Worm (Caenorhabditis elegans) whole organism, late embryonic: Measurements from ENCODE around the gene T06F4.1.

Experiments used
- C08G9.2 ChIP-seq: sonication (generic microtip); optimal IDR thresholded peaks from 2 replicates; lab custom pipeline; 2016; ENCODE audit warnings: mild to moderate bottlenecking, missing genetic modification characterization, moderate library complexity, missing compliant biosample characterization
- C38D4.7 ChIP-seq: fragments of 200-800 bp; sonication (Bioruptor generic); optimal IDR thresholded peaks from 2 replicates; lab custom pipeline; 2018; ENCODE audit warnings: mild to moderate bottlenecking, missing genetic modification characterization, moderate library complexity, missing compliant biosample characterization
- F13H6.1 ChIP-seq: sonication (generic microtip); optimal IDR thresholded peaks from 2 replicates; lab custom pipeline; 2016; ENCODE audit warnings: missing genetic modification characterization, missing compliant biosample characterization
- K02D7.2 ChIP-seq: sonication (generic microtip); optimal IDR thresholded peaks from 2 replicates; lab custom pipeline; 2017; ENCODE audit warnings: mild to moderate bottlenecking, missing genetic modification characterization, missing compliant biosample characterization
- Y22D7AL.16 ChIP-seq: sonication (generic microtip); optimal IDR thresholded peaks from 2 replicates; lab custom pipeline; 2016; ENCODE audit warnings: missing genetic modification characterization, missing compliant biosample characterization
- ceh-14 ChIP-seq: sonication (generic microtip); optimal IDR thresholded peaks from 2 replicates; lab custom pipeline; 2016; ENCODE audit warnings: missing genotype, missing genetic modification characterization, missing compliant biosample characterization
- ceh-22 ChIP-seq: sonication (generic microtip); optimal IDR thresholded peaks from 2 replicates; lab custom pipeline; 2017; ENCODE audit warnings: missing biosample characterization, missing genetic modification characterization
- ceh-24 ChIP-seq: sonication (generic microtip); optimal IDR thresholded peaks from 2 replicates; lab custom pipeline; 2016; ENCODE audit warnings: mild to moderate bottlenecking, missing genetic modification characterization, missing compliant biosample characterization
- ceh-31 ChIP-seq: sonication (generic microtip); optimal IDR thresholded peaks from 2 replicates; lab custom pipeline; 2016; ENCODE audit warnings: missing genetic modification characterization, missing compliant biosample characterization
- ceh-34 ChIP-seq: sonication (generic microtip); optimal IDR thresholded peaks from 2 replicates; lab custom pipeline; 2016; ENCODE audit warnings: mild to moderate bottlenecking, missing genetic modification characterization, missing compliant biosample characterization
- ceh-48 ChIP-seq: sonication (generic microtip); optimal IDR thresholded peaks from 2 replicates; lab custom pipeline; 2016; ENCODE audit warnings: missing genetic modification characterization, inconsistent platforms, missing compliant biosample characterization
- ceh-9 ChIP-seq: sonication (generic microtip); optimal IDR thresholded peaks from 2 replicates; lab custom pipeline; 2016; ENCODE audit warnings: mild to moderate bottlenecking, missing genetic modification characterization, inconsistent platforms, missing compliant biosample characterization
- che-1 ChIP-seq: sonication (generic microtip); optimal IDR thresholded peaks from 2 replicates; lab custom pipeline; 2016; ENCODE audit warnings: mild to moderate bottlenecking, missing genetic modification characterization, missing compliant biosample characterization
- dmd-4 ChIP-seq: sonication (generic microtip); optimal IDR thresholded peaks from 2 replicates; lab custom pipeline; 2016; ENCODE audit warnings: borderline replicate concordance, missing genetic modification characterization, missing compliant biosample characterization
- dve-1 ChIP-seq: sonication (generic microtip); optimal IDR thresholded peaks from 2 replicates; lab custom pipeline; 2017; ENCODE audit warnings: antibody characterized with exemption, mild to moderate bottlenecking, missing genetic modification characterization, missing compliant biosample characterization
- ets-4 ChIP-seq: sonication (generic microtip); optimal IDR thresholded peaks from 2 replicates; lab custom pipeline; 2016; ENCODE audit warnings: missing genetic modification characterization, missing compliant biosample characterization
- eyg-1 ChIP-seq: sonication (generic microtip); optimal IDR thresholded peaks from 2 replicates; lab custom pipeline; 2016; ENCODE audit warnings: missing genotype, missing genetic modification characterization, missing compliant biosample characterization
- fkh-6 ChIP-seq: sonication (generic microtip); optimal IDR thresholded peaks from 2 replicates; lab custom pipeline; 2016; ENCODE audit warnings: missing genetic modification characterization, missing compliant biosample characterization
- gmeb-2 ChIP-seq: sonication (generic microtip); optimal IDR thresholded peaks from 2 replicates; lab custom pipeline; 2016; ENCODE audit warnings: missing genetic modification characterization, inconsistent platforms, missing compliant biosample characterization
- hlh-13 ChIP-seq: fragments of 200-800 bp; sonication (Bioruptor generic); optimal IDR thresholded peaks from 2 replicates; lab custom pipeline; 2018; ENCODE audit warnings: mild to moderate bottlenecking, missing genetic modification characterization, missing compliant biosample characterization
- hlh-15 ChIP-seq: sonication (generic microtip); optimal IDR thresholded peaks from 2 replicates; lab custom pipeline; 2016; ENCODE audit warnings: missing genetic modification characterization, missing compliant biosample characterization
- hlh-30 ChIP-seq: sonication (generic microtip); optimal IDR thresholded peaks from 2 replicates; lab custom pipeline; 2017; ENCODE audit warnings: antibody characterized with exemption, missing genetic modification characterization, missing compliant biosample characterization; ENCODE audit not compliant: insufficient read depth
- lim-6 ChIP-seq: sonication (generic microtip); optimal IDR thresholded peaks from 2 replicates; lab custom pipeline; 2016; ENCODE audit warnings: missing genetic modification characterization, missing compliant biosample characterization
- lin-11 ChIP-seq: fragments of 200-800 bp; sonication (Bioruptor generic); optimal IDR thresholded peaks from 2 replicates; lab custom pipeline; 2018; ENCODE audit warnings: mild to moderate bottlenecking, missing genetic modification characterization, missing compliant biosample characterization
- madf-2 ChIP-seq: sonication (generic microtip); optimal IDR thresholded peaks from 2 replicates; lab custom pipeline; 2017; ENCODE audit warnings: missing genetic modification characterization, missing compliant biosample characterization
- nhr-232 ChIP-seq: sonication (generic microtip); optimal IDR thresholded peaks from 2 replicates; lab custom pipeline; 2016; ENCODE audit warnings: missing genetic modification characterization, missing compliant biosample characterization
- odd-2 ChIP-seq: sonication (generic microtip); optimal IDR thresholded peaks from 2 replicates; lab custom pipeline; 2017; ENCODE audit warnings: antibody characterized with exemption, mild to moderate bottlenecking, missing genetic modification characterization, missing compliant biosample characterization
- pat-9 ChIP-seq: fragments of 200-800 bp; sonication (Bioruptor generic); optimal IDR thresholded peaks from 2 replicates; lab custom pipeline; 2018; ENCODE audit warnings: mild to moderate bottlenecking, missing genetic modification characterization, moderate library complexity, missing compliant biosample characterization
- pax-1 ChIP-seq: fragments of 150-350 bp; optimal IDR thresholded peaks from 2 replicates; lab custom pipeline; 2014; ENCODE audit warnings: missing biosample characterization, missing genetic modification characterization
- pha-2 ChIP-seq: sonication (generic microtip); optimal IDR thresholded peaks from 2 replicates; lab custom pipeline; 2017; ENCODE audit warnings: mild to moderate bottlenecking, missing genetic modification characterization, missing compliant biosample characterization
- pros-1 ChIP-seq: fragments of 150-350 bp; optimal IDR thresholded peaks from 2 replicates; lab custom pipeline; 2014; ENCODE audit warnings: missing biosample characterization, missing genetic modification reagents, missing genetic modification characterization
- sdc-2 ChIP-seq: sonication (generic microtip); optimal IDR thresholded peaks from 2 replicates; lab custom pipeline; 2016; ENCODE audit warnings: missing genotype, missing genetic modification characterization, missing compliant biosample characterization
- tbx-2 ChIP-seq: sonication (generic microtip); optimal IDR thresholded peaks from 2 replicates; lab custom pipeline; 2016; ENCODE audit warnings: missing genetic modification characterization, missing compliant biosample characterization
- tbx-7 ChIP-seq: sonication (generic microtip); optimal IDR thresholded peaks from 2 replicates; lab custom pipeline; 2016; ENCODE audit warnings: missing genotype, missing genetic modification characterization, missing compliant biosample characterization
- ttx-3 ChIP-seq: sonication (generic microtip); optimal IDR thresholded peaks from 2 replicates; lab custom pipeline; 2016; ENCODE audit warnings: missing genetic modification reagents, missing genetic modification characterization, missing compliant biosample characterization
- unc-42 ChIP-seq: sonication (generic microtip); optimal IDR thresholded peaks from 2 replicates; lab custom pipeline; 2016; ENCODE audit warnings: missing genotype, missing genetic modification characterization, missing compliant biosample characterization
- unc-55 ChIP-seq: sonication (generic microtip); optimal IDR thresholded peaks from 2 replicates; lab custom pipeline; 2017; ENCODE audit warnings: missing biosample characterization, missing genetic modification reagents, missing genetic modification characterization
- zip-5 ChIP-seq: sonication (generic microtip); optimal IDR thresholded peaks from 2 replicates; lab custom pipeline; 2016; ENCODE audit warnings: missing genetic modification characterization, missing compliant biosample characterization

Gene T06F4.1

ce11 chrX:4079264-4079663 is at the start of gene T06F4.1:
Gene T06F4.1, minus strand, starts transcription at chrX:4079364.
- TF ChIP-seq sdc-2 (tag; lab: Kevin White, UChicago) (no peak), ets-4 (no peak), che-1 (tag; lab: Kevin White, UChicago) (no peak), madf-2 (no peak), hlh-30 (no peak), odd-2 (tag; lab: Kevin White, UChicago) (no peak), Y22D7AL.16 (no peak)
- TF ChIP-seq, all 69 proteins: peak for 0

ce11 chrX:4128684-4129083 is 49.5 kb upstream of the T06F4.1 start:
- TF ChIP-seq pha-2 (no peak), ceh-14 (no peak), hlh-13 (GFP tag; lab: Kevin White, UChicago) (no peak), unc-42 (tag; lab: Kevin White, UChicago) (peak; percentile 57), dmd-4 (no peak), pat-9 (tag; lab: Kevin White, UChicago) (no peak), ceh-48 (tag; lab: Kevin White, UChicago) (no peak)

DNA sequence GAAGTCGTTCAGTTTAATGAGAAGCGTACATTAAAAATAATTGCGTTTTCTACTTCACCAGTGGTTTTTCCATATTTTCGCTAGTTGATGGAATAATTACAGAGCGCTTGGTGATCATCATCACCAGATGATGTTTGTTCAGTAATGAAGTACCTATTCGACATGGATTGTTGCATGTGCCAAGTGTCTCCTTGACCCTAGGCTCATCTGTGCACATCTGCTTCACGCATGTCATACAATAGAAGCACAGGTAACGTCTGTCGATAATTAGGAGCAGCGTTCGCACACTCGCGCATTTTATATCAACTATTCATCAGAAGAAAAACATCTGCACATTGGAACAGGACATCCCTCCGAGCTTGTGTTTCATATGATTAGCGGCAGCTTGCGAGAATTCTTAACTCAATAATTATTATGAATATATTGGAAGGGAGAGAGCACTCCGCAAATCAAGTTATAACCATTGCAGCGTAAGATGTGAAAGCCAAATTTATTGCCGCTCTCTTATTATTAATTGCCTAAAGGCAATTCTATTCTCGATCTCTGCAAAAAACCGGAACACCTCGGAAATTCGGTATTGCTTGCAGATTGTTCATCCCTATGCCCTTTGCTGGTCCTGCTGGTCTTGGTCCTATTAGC is 46.1 kb upstream of the T06F4.1 start:
- no peak for TF ChIP-seq ceh-14
- peak; percentile 2 for TF ChIP-seq lim-6 (tag; lab: Kevin White, UChicago)
- TF ChIP-seq unc-42 (tag; lab: Kevin White, UChicago) = peak; percentile 94

DNA sequence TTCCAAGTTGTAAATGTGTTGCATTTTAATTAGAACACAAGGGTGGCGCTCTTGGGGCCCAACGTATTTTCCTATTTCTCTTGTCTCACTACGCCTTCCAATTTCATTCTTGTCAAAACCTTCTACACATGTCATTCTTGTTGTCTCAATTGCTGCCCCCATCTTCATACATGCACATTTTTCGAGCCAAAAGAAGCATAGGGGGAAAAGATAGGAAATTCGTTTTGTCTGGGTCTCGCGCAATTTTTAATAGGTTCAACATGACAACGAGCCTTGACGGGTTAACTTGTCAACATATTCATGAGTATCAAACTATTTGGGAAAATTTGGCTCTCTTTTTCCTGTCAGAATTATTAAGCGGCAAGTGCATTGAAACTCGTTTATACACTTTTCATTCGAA is 44.2 kb upstream of the T06F4.1 start:
- peak; percentile 52 for TF ChIP-seq unc-42 (tag; lab: Kevin White, UChicago)
- no peak for TF ChIP-seq tbx-2 (tag; lab: Kevin White, UChicago)
- peak; percentile 23 for TF ChIP-seq ceh-14
- TF ChIP-seq unc-55 (GFP tag; lab: Kevin White, UChicago) = peak; percentile 38

DNA sequence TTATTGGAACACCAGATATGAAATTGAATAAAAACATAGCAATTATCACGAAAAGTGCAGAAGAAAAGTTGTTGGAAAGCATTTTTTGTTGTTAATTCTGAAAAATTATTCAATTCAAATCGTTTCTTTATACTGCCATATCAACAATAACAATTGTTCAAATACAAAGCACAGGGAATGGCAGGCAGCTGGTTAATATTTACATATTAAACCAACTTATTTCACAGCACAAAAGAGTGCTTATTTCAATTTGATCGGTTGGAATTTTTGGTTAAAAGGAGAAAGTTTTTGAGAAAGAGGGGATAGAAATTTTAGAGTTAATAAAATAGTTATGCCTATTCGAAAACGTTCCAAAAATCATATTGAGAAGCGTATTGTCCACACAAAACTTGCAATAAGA is 41.8 kb upstream of the T06F4.1 start, which contains the start of gene F09F9.3:
Gene F09F9.3 (minus strand): TSS at position 101 of the 400 bp plus-strand sequence.
- TF ChIP-seq pros-1 = no peak
- no peak for TF ChIP-seq F13H6.1 (tag; lab: Kevin White, UChicago)
- TF ChIP-seq lin-11 = no peak
- TF ChIP-seq K02D7.2 (tag; lab: Kevin White, UChicago) = no peak
- TF ChIP-seq ttx-3 (tag; lab: Kevin White, UChicago) = no peak
- TF ChIP-seq ceh-24 = no peak
- TF ChIP-seq ceh-31 = no peak
- no peak for TF ChIP-seq gmeb-2 (tag; lab: Kevin White, UChicago)
- TF ChIP-seq dve-1 (tag; lab: Kevin White, UChicago) = no peak
- no peak for TF ChIP-seq hlh-15
- no peak for TF ChIP-seq C38D4.7 (GFP tag; lab: Kevin White, UChicago)
- no peak for TF ChIP-seq ceh-48 (tag; lab: Kevin White, UChicago)
- no peak for TF ChIP-seq ceh-22 (tag; lab: Kevin White, UChicago)
- no peak for TF ChIP-seq pax-1 (tag; lab: Kevin White, UChicago)

DNA sequence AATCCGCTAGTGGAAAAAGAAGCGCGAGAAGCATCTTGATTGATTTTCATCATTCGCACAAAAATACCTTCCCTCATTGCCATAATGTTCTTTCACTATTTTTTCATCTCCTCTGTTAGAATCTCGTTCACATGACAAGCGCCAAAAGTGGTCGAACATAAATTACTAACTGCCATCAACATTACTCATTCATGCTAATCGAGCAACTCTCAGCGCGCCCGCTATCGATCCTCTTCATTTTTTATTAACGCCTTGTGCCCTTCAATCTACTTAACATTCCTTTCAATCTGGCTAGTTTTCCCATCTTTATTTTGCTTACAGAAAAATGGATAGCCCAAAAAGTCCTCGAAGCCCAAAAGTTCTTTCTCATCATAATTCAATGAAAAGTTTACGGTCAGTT is 38.5 kb upstream of the T06F4.1 start, which contains the start of gene F09F9.5:
Gene F09F9.5 (plus strand): TSS at position 301 of the 400 bp plus-strand sequence.
- TF ChIP-seq tbx-7 (tag; lab: Kevin White, UChicago) = no peak
- no peak for TF ChIP-seq F13H6.1 (tag; lab: Kevin White, UChicago)
- no peak for TF ChIP-seq zip-5
- TF ChIP-seq dve-1 (tag; lab: Kevin White, UChicago) = no peak
- no peak for TF ChIP-seq nhr-232
- no peak for TF ChIP-seq eyg-1
- TF ChIP-seq ceh-34 (tag; lab: Kevin White, UChicago) = no peak
- TF ChIP-seq lin-11 = no peak
- no peak for TF ChIP-seq sdc-2 (tag; lab: Kevin White, UChicago)
- TF ChIP-seq K02D7.2 (tag; lab: Kevin White, UChicago) = no peak
- TF ChIP-seq fkh-6 (tag; lab: Kevin White, UChicago) = no peak
- no peak for TF ChIP-seq ceh-9 (tag; lab: Kevin White, UChicago)
- TF ChIP-seq C08G9.2 = no peak
- TF ChIP-seq, all 69 proteins: peak for 0
